Worm (Caenorhabditis elegans) whole organism, mixed stage, embryonic: ENCODE data around the gene kel-1.

Source experiments
- blmp-1 ChIP-seq: fragments of 150-350 bp; optimal IDR thresholded peaks from 2 replicates; lab custom pipeline; 2014; ENCODE audit warnings: missing biosample characterization, missing genetic modification characterization
- elt-1 ChIP-seq: sonication (generic microtip); optimal IDR thresholded peaks from 2 replicates; lab custom pipeline; 2017; ENCODE audit warnings: missing genetic modification characterization, mild to moderate bottlenecking, missing compliant biosample characterization, antibody characterized with exemption, moderate library complexity, borderline replicate concordance; ENCODE audit not compliant: insufficient read depth
- elt-3 ChIP-seq: fragments of 150-350 bp; optimal IDR thresholded peaks from 2 replicates; lab custom pipeline; 2014; ENCODE audit warnings: missing biosample characterization, missing genetic modification characterization
- lin-13 ChIP-seq: fragments of 150-350 bp; optimal IDR thresholded peaks from 2 replicates; lab custom pipeline; 2014; ENCODE audit warnings: missing biosample characterization, missing genetic modification characterization
- snpc-4 ChIP-seq: fragments of 150-350 bp; optimal IDR thresholded peaks from 2 replicates; lab custom pipeline; 2014; ENCODE audit warnings: missing biosample characterization, missing genetic modification characterization
- unc-62 ChIP-seq: fragments of 150-350 bp; optimal IDR thresholded peaks from 2 replicates; lab custom pipeline; 2014; ENCODE audit warnings: missing biosample characterization, missing genetic modification reagents, missing genetic modification characterization

DNA sequence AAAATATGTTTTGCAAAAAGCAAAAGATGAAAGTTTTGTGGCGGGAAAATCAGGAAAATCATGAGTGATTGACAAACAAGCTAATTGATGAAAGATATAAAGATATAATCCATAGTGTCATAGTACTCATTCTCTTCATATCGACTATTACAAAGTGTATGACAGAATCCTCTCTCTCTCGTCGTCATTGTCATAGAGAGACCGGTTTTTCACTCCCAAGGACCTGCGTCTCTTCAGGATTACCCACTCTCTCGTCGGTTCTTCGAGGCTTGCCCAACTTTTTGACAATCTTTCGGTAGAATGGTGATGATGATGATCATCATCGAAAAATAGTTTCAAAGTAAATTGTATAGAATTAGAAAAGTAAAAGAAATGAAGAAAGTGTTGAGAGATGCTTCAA, 48.6 kb downstream of the kel-1 start:
- no peak for TF ChIP-seq blmp-1
- no peak for TF ChIP-seq snpc-4 (tag; lab: Kevin White, UChicago)
- TF ChIP-seq elt-1, result no peak
- no peak for TF ChIP-seq elt-3 (tag; lab: Kevin White, UChicago)
- TF ChIP-seq unc-62 (GFP tag; lab: Kevin White, UChicago), result peak; percentile 87
- no peak for TF ChIP-seq lin-13
